Worm (Caenorhabditis elegans) whole organism, late embryonic: ENCODE results near the gene F22E5.13.

ENCODE experiments used
- F13H6.1 ChIP-seq: sonication (generic microtip); optimal IDR thresholded peaks from 2 replicates; lab custom pipeline; 2016; ENCODE audit warnings: missing genetic modification characterization, missing compliant biosample characterization
- ahr-1 ChIP-seq: sonication (generic microtip); optimal IDR thresholded peaks from 2 replicates; lab custom pipeline; 2016; ENCODE audit warnings: missing genetic modification characterization, missing compliant biosample characterization
- ceh-19 ChIP-seq: fragments of 200-800 bp; sonication (Bioruptor generic); optimal IDR thresholded peaks from 2 replicates; lab custom pipeline; 2018; ENCODE audit warnings: mild to moderate bottlenecking, missing genetic modification characterization, missing compliant biosample characterization
- eyg-1 ChIP-seq: sonication (generic microtip); optimal IDR thresholded peaks from 2 replicates; lab custom pipeline; 2016; ENCODE audit warnings: missing genotype, missing genetic modification characterization, missing compliant biosample characterization
- hlh-30 ChIP-seq: sonication (generic microtip); optimal IDR thresholded peaks from 2 replicates; lab custom pipeline; 2017; ENCODE audit warnings: antibody characterized with exemption, missing genetic modification characterization, missing compliant biosample characterization; ENCODE audit not compliant: insufficient read depth
- nhr-11 ChIP-seq: fragments of 150-350 bp; optimal IDR thresholded peaks from 2 replicates; lab custom pipeline; 2014; ENCODE audit warnings: missing biosample characterization, missing genetic modification characterization
- npax-4 ChIP-seq: sonication (generic microtip); optimal IDR thresholded peaks from 2 replicates; lab custom pipeline; 2016; ENCODE audit warnings: missing genetic modification characterization, missing compliant biosample characterization
- pqm-1 ChIP-seq: sonication (generic microtip); optimal IDR thresholded peaks from 2 replicates; lab custom pipeline; 2016; ENCODE audit warnings: missing genetic modification characterization, missing compliant biosample characterization
- tbx-2 ChIP-seq: sonication (generic microtip); optimal IDR thresholded peaks from 2 replicates; lab custom pipeline; 2016; ENCODE audit warnings: missing genetic modification characterization, missing compliant biosample characterization
- tbx-7 ChIP-seq: sonication (generic microtip); optimal IDR thresholded peaks from 2 replicates; lab custom pipeline; 2016; ENCODE audit warnings: missing genotype, missing genetic modification characterization, missing compliant biosample characterization
- unc-3 ChIP-seq, 2 experiments: fragments of 200-800 bp in 1 of 2; sonication (Bioruptor generic) in 1 of 2; sonication (generic microtip) in 1 of 2; conservative IDR thresholded peaks in 1 of 2; optimal IDR thresholded peaks in 1 of 2; 2 replicates each; pipeline versions ENCODE4 v1.3.6 to Lab custom; 2016 to 2022; ENCODE audit warnings: missing compliant biosample characterization in 2 of 2, missing genetic modification characterization in 2 of 2, missing genetic modification reagents in 1 of 2

DNA sequence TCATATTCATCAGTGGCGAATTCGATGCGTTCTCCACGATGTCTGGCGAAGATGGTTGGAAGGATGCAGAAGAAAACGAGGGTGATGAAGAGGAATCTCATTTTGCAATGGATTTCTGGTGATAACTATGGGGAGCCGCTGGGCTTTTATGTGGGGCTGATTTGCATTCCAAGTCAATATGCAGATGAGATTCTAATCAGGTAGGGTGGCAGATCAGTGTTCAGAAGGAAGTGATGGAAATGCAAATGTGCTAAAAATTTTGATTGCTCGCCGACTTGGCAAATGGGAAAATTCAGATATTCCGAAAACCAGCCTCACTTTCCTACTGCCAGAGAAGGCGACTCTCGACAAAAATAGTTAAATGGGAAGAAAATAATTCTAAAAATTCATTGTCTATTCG, 40.6 kb upstream of the F22E5.13 start, which contains the start of gene nspf-3:
- no peak for TF ChIP-seq npax-4 (tag; lab: Kevin White, UChicago)
- no peak for TF ChIP-seq tbx-2 (tag; lab: Kevin White, UChicago)
- no peak for TF ChIP-seq F13H6.1 (tag; lab: Kevin White, UChicago)
- no peak for TF ChIP-seq hlh-30
- no peak for TF ChIP-seq tbx-7
- TF ChIP-seq ahr-1: no peak
- no peak for TF ChIP-seq nhr-11 (tag; lab: Kevin White, UChicago)
- no peak for TF ChIP-seq pqm-1 (tag; lab: Kevin White, UChicago)
- no peak for TF ChIP-seq unc-3 (GFP tag; conservative IDR thresholded peaks at IDR 0.05; lab: Robert Waterston, UW)
- TF ChIP-seq unc-3 (tag; optimal IDR thresholded peaks at IDR 0.05; lab: Kevin White, UChicago): no peak
- no peak for TF ChIP-seq eyg-1 (tag; lab: Kevin White, UChicago)
- TF ChIP-seq ceh-19: no peak
